Worm (Caenorhabditis elegans) whole organism, L2 larva: ENCODE measurements around the gene him-14.

Experiments used
- ceh-16 ChIP-seq: fragments of 150-350 bp; optimal IDR thresholded peaks from 2 replicates; lab custom pipeline; 2014; ENCODE audit warnings: missing biosample characterization, missing genetic modification characterization
- elt-3 ChIP-seq: sonication (generic microtip); optimal IDR thresholded peaks from 2 replicates; lab custom pipeline; 2017; ENCODE audit warnings: missing biosample characterization, missing genetic modification characterization
- lin-11 ChIP-seq: fragments of 150-350 bp; sonication (generic microtip); optimal IDR thresholded peaks from 2 replicates; lab custom pipeline; 2014; ENCODE audit warnings: missing biosample characterization, missing genetic modification characterization, inconsistent platforms, mixed read lengths
- lin-39 ChIP-seq: fragments of 150-350 bp; optimal IDR thresholded peaks from 2 replicates; lab custom pipeline; 2014; ENCODE audit warnings: missing biosample characterization, missing genetic modification reagents, missing genetic modification characterization
- mab-5 ChIP-seq: fragments of 150-350 bp; optimal IDR thresholded peaks from 2 replicates; lab custom pipeline; 2014; ENCODE audit warnings: missing biosample characterization, missing genetic modification characterization
- mdl-1 ChIP-seq, 2 experiments: fragments of 150-350 bp in 1 of 2; sonication (generic microtip) in 1 of 2; optimal IDR thresholded peaks; 2 replicates each; lab custom pipeline; 2017; ENCODE audit warnings: missing biosample characterization in 2 of 2, missing genetic modification characterization in 2 of 2
- nhr-11 ChIP-seq: fragments of 150-350 bp; optimal IDR thresholded peaks from 2 replicates; lab custom pipeline; 2014; ENCODE audit warnings: missing biosample characterization, missing genetic modification characterization
- peb-1 ChIP-seq: fragments of 150-350 bp; optimal IDR thresholded peaks from 2 replicates; lab custom pipeline; 2014; ENCODE audit warnings: missing biosample characterization, missing genetic modification characterization
- sma-3 ChIP-seq: sonication (generic microtip); optimal IDR thresholded peaks from 2 replicates; lab custom pipeline; 2016; ENCODE audit warnings: missing genetic modification reagents, missing genetic modification characterization, missing compliant biosample characterization
- unc-62 ChIP-seq: fragments of 150-350 bp; optimal IDR thresholded peaks from 2 replicates; lab custom pipeline; 2014; ENCODE audit warnings: missing biosample characterization, missing genetic modification reagents, missing genetic modification characterization

ce11 chrII:7024897-7025852 is 44.6 kb downstream of the him-14 start, which contains the start of gene znf-598:
- TF ChIP-seq mdl-1 (tag; optimal IDR thresholded peaks at IDR 0.05; lab: Kevin White, UChicago) (no peak), ceh-16 (tag; lab: Kevin White, UChicago) (no peak), lin-11 (tag; lab: Kevin White, UChicago) (no peak), nhr-11 (tag; lab: Kevin White, UChicago) (no peak), sma-3 (GFP tag; lab: Kevin White, UChicago) (peak; percentile 26), unc-62 (GFP tag; lab: Kevin White, UChicago) (no peak), mab-5 (no peak), elt-3 (tag; lab: Kevin White, UChicago) (no peak), lin-39 (tag; lab: Kevin White, UChicago) (no peak), peb-1 (tag; lab: Kevin White, UChicago) (no peak)
